Worm (Caenorhabditis elegans) whole organism, L1 larva: ENCODE results near the gene crn-6.

Experiments used
- F16B12.6 ChIP-seq: fragments of 150-350 bp; optimal IDR thresholded peaks from 2 replicates; lab custom pipeline; 2014; ENCODE audit warnings: missing biosample characterization, missing genetic modification characterization
- alr-1 ChIP-seq: fragments of 200-800 bp; sonication (Bioruptor generic); optimal IDR thresholded peaks from 2 replicates; lab custom pipeline; 2018; ENCODE audit warnings: borderline replicate concordance, mild to moderate bottlenecking, missing genetic modification characterization, missing compliant biosample characterization
- ama-1 ChIP-seq: fragments of 150-350 bp; optimal IDR thresholded peaks from 2 replicates; lab custom pipeline; 2014
- ceh-82 ChIP-seq, 3 experiments: fragments of 150-350 bp in 1 of 3; sonication (generic microtip) in 2 of 3; optimal IDR thresholded peaks; 2 replicates each; lab custom pipeline; 2014 to 2017; ENCODE audit warnings: missing biosample characterization in 3 of 3, missing genetic modification characterization in 3 of 3
- ceh-90 ChIP-seq: sonication (generic microtip); optimal IDR thresholded peaks from 2 replicates; lab custom pipeline; 2016; ENCODE audit warnings: missing genetic modification characterization, missing compliant biosample characterization
- ets-5 ChIP-seq: fragments of 200-800 bp; sonication (Bioruptor generic); IDR thresholded peaks from 2 replicates; pipeline ENCODE4 v1.3.6; 2022; ENCODE audit warnings: missing genetic modification characterization, missing compliant biosample characterization
- fkh-10 ChIP-seq: sonication (generic microtip); optimal IDR thresholded peaks from 2 replicates; lab custom pipeline; 2017; ENCODE audit warnings: missing biosample characterization, missing genetic modification reagents, missing genetic modification characterization
- fos-1 ChIP-seq: fragments of 150-350 bp; optimal IDR thresholded peaks from 2 replicates; lab custom pipeline; 2014; ENCODE audit warnings: missing biosample characterization, missing genetic modification characterization
- lin-15B ChIP-seq: fragments of 150-350 bp; sonication (generic microtip); optimal IDR thresholded peaks from 3 replicates; lab custom pipeline; 2014; ENCODE audit warnings: missing biosample characterization, missing genetic modification characterization
- lir-3 ChIP-seq: sonication (generic microtip); optimal IDR thresholded peaks from 2 replicates; lab custom pipeline; 2016; ENCODE audit warnings: mild to moderate bottlenecking, missing genetic modification characterization, moderate library complexity, missing compliant biosample characterization; ENCODE audit not compliant: poor library complexity
- mep-1 ChIP-seq: fragments of 150-350 bp; optimal IDR thresholded peaks from 2 replicates; lab custom pipeline; 2014; ENCODE audit warnings: missing biosample characterization, missing genetic modification characterization
- unc-130 ChIP-seq: fragments of 150-350 bp; optimal IDR thresholded peaks from 2 replicates; lab custom pipeline; 2017; ENCODE audit warnings: missing biosample characterization, missing genetic modification characterization, inconsistent platforms
- unc-86 ChIP-seq: sonication (generic microtip); optimal IDR thresholded peaks from 2 replicates; lab custom pipeline; 2016; ENCODE audit warnings: missing genetic modification characterization, missing compliant biosample characterization
- ztf-11 ChIP-seq, 2 experiments: sonication (generic microtip); optimal IDR thresholded peaks; 2 replicates each; lab custom pipeline; 2016 to 2017; ENCODE audit warnings: missing genetic modification characterization in 2 of 2, missing biosample characterization in 1 of 2, missing compliant biosample characterization in 1 of 2

ce11 chrIII:9383496-9383895 is 16.4 kb downstream of the crn-6 start, which contains the start of gene tkr-1:
- TF ChIP-seq ztf-11 (tag; optimal IDR thresholded peaks at IDR 0.05; lab: Kevin White, UChicago): no peak
- no peak for TF ChIP-seq mep-1 (tag; lab: Kevin White, UChicago)
- TF ChIP-seq unc-130 (tag; lab: Kevin White, UChicago): no peak
- no peak for TF ChIP-seq fkh-10 (GFP tag; lab: Kevin White, UChicago)
- TF ChIP-seq ets-5 (GFP tag; lab: Robert Waterston, UW): no peak
- no peak for TF ChIP-seq fos-1 (tag; lab: Kevin White, UChicago)
- TF ChIP-seq lir-3 (tag; lab: Kevin White, UChicago): no peak
- TF ChIP-seq ceh-90: no peak
- TF ChIP-seq unc-86: no peak
- no peak for TF ChIP-seq F16B12.6 (tag; lab: Kevin White, UChicago)
- no peak for TF ChIP-seq alr-1
- TF ChIP-seq ceh-82 (tag; optimal IDR thresholded peaks at IDR 0.05; lab: Kevin White, UChicago): no peak
- TF ChIP-seq ama-1: no peak
- TF ChIP-seq lin-15B: no peak
